Worm (Caenorhabditis elegans) whole organism, late embryonic: Measurements from ENCODE around the gene Y50D4B.6.

Source experiments
- C08G9.2 ChIP-seq: sonication (generic microtip); optimal IDR thresholded peaks from 2 replicates; lab custom pipeline; 2016; ENCODE audit warnings: mild to moderate bottlenecking, missing genetic modification characterization, moderate library complexity, missing compliant biosample characterization
- F13H6.1 ChIP-seq: sonication (generic microtip); optimal IDR thresholded peaks from 2 replicates; lab custom pipeline; 2016; ENCODE audit warnings: missing genetic modification characterization, missing compliant biosample characterization
- K02D7.2 ChIP-seq: sonication (generic microtip); optimal IDR thresholded peaks from 2 replicates; lab custom pipeline; 2017; ENCODE audit warnings: mild to moderate bottlenecking, missing genetic modification characterization, missing compliant biosample characterization
- K09A11.1 ChIP-seq: sonication (generic microtip); optimal IDR thresholded peaks from 2 replicates; lab custom pipeline; 2017; ENCODE audit warnings: antibody characterized with exemption, mild to moderate bottlenecking, missing genetic modification characterization, missing compliant biosample characterization; ENCODE audit not compliant: insufficient read depth
- T23F11.4 ChIP-seq: fragments of 200-800 bp; sonication (Bioruptor generic); optimal IDR thresholded peaks from 2 replicates; lab custom pipeline; 2018; ENCODE audit warnings: mild to moderate bottlenecking, missing genetic modification characterization, missing compliant biosample characterization
- Y22D7AL.16 ChIP-seq: sonication (generic microtip); optimal IDR thresholded peaks from 2 replicates; lab custom pipeline; 2016; ENCODE audit warnings: missing genetic modification characterization, missing compliant biosample characterization
- ahr-1 ChIP-seq: sonication (generic microtip); optimal IDR thresholded peaks from 2 replicates; lab custom pipeline; 2016; ENCODE audit warnings: missing genetic modification characterization, missing compliant biosample characterization
- ama-1 ChIP-seq: fragments of 150-350 bp; optimal IDR thresholded peaks from 2 replicates; lab custom pipeline; 2014
- ceh-22 ChIP-seq: sonication (generic microtip); optimal IDR thresholded peaks from 2 replicates; lab custom pipeline; 2017; ENCODE audit warnings: missing biosample characterization, missing genetic modification characterization
- ceh-24 ChIP-seq: sonication (generic microtip); optimal IDR thresholded peaks from 2 replicates; lab custom pipeline; 2016; ENCODE audit warnings: mild to moderate bottlenecking, missing genetic modification characterization, missing compliant biosample characterization
- ceh-30 ChIP-seq: fragments of 150-350 bp; optimal IDR thresholded peaks from 2 replicates; lab custom pipeline; 2014; ENCODE audit warnings: missing biosample characterization, missing genetic modification characterization
- ceh-31 ChIP-seq: sonication (generic microtip); optimal IDR thresholded peaks from 2 replicates; lab custom pipeline; 2016; ENCODE audit warnings: missing genetic modification characterization, missing compliant biosample characterization
- dve-1 ChIP-seq: sonication (generic microtip); optimal IDR thresholded peaks from 2 replicates; lab custom pipeline; 2017; ENCODE audit warnings: antibody characterized with exemption, mild to moderate bottlenecking, missing genetic modification characterization, missing compliant biosample characterization
- elt-4 ChIP-seq: sonication (generic microtip); optimal IDR thresholded peaks from 2 replicates; lab custom pipeline; 2016; ENCODE audit warnings: missing genetic modification characterization, missing compliant biosample characterization
- ets-4 ChIP-seq: sonication (generic microtip); optimal IDR thresholded peaks from 2 replicates; lab custom pipeline; 2016; ENCODE audit warnings: missing genetic modification characterization, missing compliant biosample characterization
- fkh-10 ChIP-seq: fragments of 150-350 bp; optimal IDR thresholded peaks from 2 replicates; lab custom pipeline; 2014; ENCODE audit warnings: missing biosample characterization, missing genetic modification reagents, missing genetic modification characterization
- fkh-6 ChIP-seq: sonication (generic microtip); optimal IDR thresholded peaks from 2 replicates; lab custom pipeline; 2016; ENCODE audit warnings: missing genetic modification characterization, missing compliant biosample characterization
- gmeb-2 ChIP-seq: sonication (generic microtip); optimal IDR thresholded peaks from 2 replicates; lab custom pipeline; 2016; ENCODE audit warnings: missing genetic modification characterization, inconsistent platforms, missing compliant biosample characterization
- hlh-13 ChIP-seq: fragments of 200-800 bp; sonication (Bioruptor generic); optimal IDR thresholded peaks from 2 replicates; lab custom pipeline; 2018; ENCODE audit warnings: mild to moderate bottlenecking, missing genetic modification characterization, missing compliant biosample characterization
- hlh-15 ChIP-seq: sonication (generic microtip); optimal IDR thresholded peaks from 2 replicates; lab custom pipeline; 2016; ENCODE audit warnings: missing genetic modification characterization, missing compliant biosample characterization
- hlh-30 ChIP-seq: sonication (generic microtip); optimal IDR thresholded peaks from 2 replicates; lab custom pipeline; 2017; ENCODE audit warnings: antibody characterized with exemption, missing genetic modification characterization, missing compliant biosample characterization; ENCODE audit not compliant: insufficient read depth
- hlh-8 ChIP-seq: sonication (generic microtip); optimal IDR thresholded peaks from 2 replicates; lab custom pipeline; 2016; ENCODE audit warnings: missing genotype, missing genetic modification characterization, missing compliant biosample characterization
- lim-6 ChIP-seq: sonication (generic microtip); optimal IDR thresholded peaks from 2 replicates; lab custom pipeline; 2016; ENCODE audit warnings: missing genetic modification characterization, missing compliant biosample characterization
- nhr-232 ChIP-seq: sonication (generic microtip); optimal IDR thresholded peaks from 2 replicates; lab custom pipeline; 2016; ENCODE audit warnings: missing genetic modification characterization, missing compliant biosample characterization
- npax-4 ChIP-seq: sonication (generic microtip); optimal IDR thresholded peaks from 2 replicates; lab custom pipeline; 2016; ENCODE audit warnings: missing genetic modification characterization, missing compliant biosample characterization
- pag-3 ChIP-seq: sonication (generic microtip); optimal IDR thresholded peaks from 2 replicates; lab custom pipeline; 2016; ENCODE audit warnings: missing compliant biosample characterization, missing genetic modification characterization, borderline replicate concordance
- pha-2 ChIP-seq: sonication (generic microtip); optimal IDR thresholded peaks from 2 replicates; lab custom pipeline; 2017; ENCODE audit warnings: mild to moderate bottlenecking, missing genetic modification characterization, missing compliant biosample characterization
- pha-4 ChIP-seq: fragments of 150-350 bp; optimal IDR thresholded peaks from 2 replicates; lab custom pipeline; 2018; ENCODE audit warnings: missing biosample characterization, missing genetic modification reagents, missing genetic modification characterization
- pqm-1 ChIP-seq: sonication (generic microtip); optimal IDR thresholded peaks from 2 replicates; lab custom pipeline; 2016; ENCODE audit warnings: missing genetic modification characterization, missing compliant biosample characterization
- pros-1 ChIP-seq: fragments of 150-350 bp; optimal IDR thresholded peaks from 2 replicates; lab custom pipeline; 2014; ENCODE audit warnings: missing biosample characterization, missing genetic modification reagents, missing genetic modification characterization
- ref-2 ChIP-seq: sonication (generic microtip); optimal IDR thresholded peaks from 2 replicates; lab custom pipeline; 2016; ENCODE audit warnings: missing genetic modification characterization, missing compliant biosample characterization
- sdc-2 ChIP-seq: sonication (generic microtip); optimal IDR thresholded peaks from 2 replicates; lab custom pipeline; 2016; ENCODE audit warnings: missing genotype, missing genetic modification characterization, missing compliant biosample characterization
- sox-4 ChIP-seq: sonication (generic microtip); optimal IDR thresholded peaks from 2 replicates; lab custom pipeline; 2017; ENCODE audit warnings: mild to moderate bottlenecking, missing genetic modification characterization, inconsistent platforms, missing compliant biosample characterization
- syd-9 ChIP-seq: sonication (generic microtip); optimal IDR thresholded peaks from 2 replicates; lab custom pipeline; 2016; ENCODE audit warnings: mild to moderate bottlenecking, missing genetic modification characterization, moderate library complexity, missing compliant biosample characterization
- tbx-2 ChIP-seq: sonication (generic microtip); optimal IDR thresholded peaks from 2 replicates; lab custom pipeline; 2016; ENCODE audit warnings: missing genetic modification characterization, missing compliant biosample characterization
- unc-3 ChIP-seq, 2 experiments: fragments of 200-800 bp in 1 of 2; sonication (Bioruptor generic) in 1 of 2; sonication (generic microtip) in 1 of 2; conservative IDR thresholded peaks in 1 of 2; optimal IDR thresholded peaks in 1 of 2; 2 replicates each; pipeline versions ENCODE4 v1.3.6 to Lab custom; 2016 to 2022; ENCODE audit warnings: missing compliant biosample characterization in 2 of 2, missing genetic modification characterization in 2 of 2, missing genetic modification reagents in 1 of 2
- zip-5 ChIP-seq: sonication (generic microtip); optimal IDR thresholded peaks from 2 replicates; lab custom pipeline; 2016; ENCODE audit warnings: missing genetic modification characterization, missing compliant biosample characterization
- ztf-16 ChIP-seq: sonication (generic microtip); optimal IDR thresholded peaks from 2 replicates; lab custom pipeline; 2017; ENCODE audit warnings: missing genetic modification characterization, missing compliant biosample characterization

Y50D4B.6 gene

ce11 chrV:1112180-1112579 lies 28.1 kb downstream of the Y50D4B.6 start:
- TF ChIP-seq pha-2 (tag; lab: Kevin White, UChicago) (no peak), hlh-13 (GFP tag; lab: Kevin White, UChicago) (no peak), ztf-16 (no peak), dve-1 (tag; lab: Kevin White, UChicago) (peak; percentile 66), fkh-6 (tag; lab: Kevin White, UChicago) (no peak), fkh-10 (GFP tag; lab: Kevin White, UChicago) (no peak)

- no peak for TF ChIP-seq sdc-2 (tag; lab: Kevin White, UChicago)
- no peak for TF ChIP-seq Y22D7AL.16 (tag; lab: Kevin White, UChicago)
- no peak for TF ChIP-seq ceh-24 (tag; lab: Kevin White, UChicago)
- TF ChIP-seq unc-3 (GFP tag; conservative IDR thresholded peaks at IDR 0.05; lab: Robert Waterston, UW), result no peak
- TF ChIP-seq unc-3 (tag; optimal IDR thresholded peaks at IDR 0.05; lab: Kevin White, UChicago), result no peak
- TF ChIP-seq hlh-15 (tag; lab: Kevin White, UChicago), result no peak
- no peak for TF ChIP-seq ahr-1 (tag; lab: Kevin White, UChicago)
- no peak for TF ChIP-seq pha-4
- no peak for TF ChIP-seq lim-6 (tag; lab: Kevin White, UChicago)
Measured at ce11 chrV:1112658-1113057, 28.5 kb downstream of the Y50D4B.6 start, which contains the start of gene Y50D4B.1. Gene Y50D4B.1, plus strand, starts transcription at chrV:1112958.

- no peak for TF ChIP-seq fkh-10 (GFP tag; lab: Kevin White, UChicago)
- no peak for TF ChIP-seq T23F11.4 (GFP tag; lab: Kevin White, UChicago)
- TF ChIP-seq nhr-232 (tag; lab: Kevin White, UChicago), result no peak
Measured at ce11 chrV:1120101-1120500, 36.0 kb downstream of the Y50D4B.6 start.

- TF ChIP-seq ama-1 (lab: Kevin White, UChicago) (no peak), K02D7.2 (no peak)
Measured at ce11 chrV:1131880-1132623, 47.9 kb downstream of the Y50D4B.6 start, which contains the start of gene W07B8.4. Gene W07B8.4, minus strand, starts transcription at chrV:1131930.

ce11 chrV:1133223-1133622 lies 49.1 kb downstream of the Y50D4B.6 start:
- TF ChIP-seq pqm-1 (tag; lab: Kevin White, UChicago) (no peak), ceh-22 (tag; lab: Kevin White, UChicago) (no peak), pros-1 (tag; lab: Kevin White, UChicago) (no peak), gmeb-2 (no peak), elt-4 (tag; lab: Kevin White, UChicago) (no peak), npax-4 (tag; lab: Kevin White, UChicago) (no peak), C08G9.2 (tag; lab: Kevin White, UChicago) (no peak), ztf-16 (no peak), fkh-10 (GFP tag; lab: Kevin White, UChicago) (no peak), fkh-6 (tag; lab: Kevin White, UChicago) (no peak), K09A11.1 (tag; lab: Kevin White, UChicago) (no peak), zip-5 (tag; lab: Kevin White, UChicago) (no peak), tbx-2 (no peak)

- no peak for TF ChIP-seq hlh-8 (tag; lab: Kevin White, UChicago)
- TF ChIP-seq ets-4 (tag; lab: Kevin White, UChicago), result no peak
- no peak for TF ChIP-seq lim-6 (tag; lab: Kevin White, UChicago)
- TF ChIP-seq syd-9, result no peak
- no peak for TF ChIP-seq ceh-31 (tag; lab: Kevin White, UChicago)
- TF ChIP-seq hlh-30 (tag; lab: Kevin White, UChicago), result no peak
- TF ChIP-seq sox-4 (tag; lab: Kevin White, UChicago), result no peak
- no peak for TF ChIP-seq ref-2 (tag; lab: Kevin White, UChicago)
- no peak for TF ChIP-seq zip-5 (tag; lab: Kevin White, UChicago)
- no peak for TF ChIP-seq C08G9.2 (tag; lab: Kevin White, UChicago)
- TF ChIP-seq hlh-13 (GFP tag; lab: Kevin White, UChicago), result no peak
- no peak for TF ChIP-seq pag-3
- TF ChIP-seq F13H6.1 (tag; lab: Kevin White, UChicago), result no peak
- no peak for TF ChIP-seq pha-2 (tag; lab: Kevin White, UChicago)
- no peak for TF ChIP-seq ceh-30 (tag; lab: Kevin White, UChicago)
- TF ChIP-seq Y22D7AL.16 (tag; lab: Kevin White, UChicago), result no peak
Measured at ce11 chrV:1133840-1134239, 49.7 kb downstream of the Y50D4B.6 start, which contains the start of gene cpr-5. Gene cpr-5, minus strand, starts transcription at chrV:1134036.
